Fruit fly (Drosophila melanogaster): ENCODE measurements around the gene Sodq.

The Sodq gene

DNA sequence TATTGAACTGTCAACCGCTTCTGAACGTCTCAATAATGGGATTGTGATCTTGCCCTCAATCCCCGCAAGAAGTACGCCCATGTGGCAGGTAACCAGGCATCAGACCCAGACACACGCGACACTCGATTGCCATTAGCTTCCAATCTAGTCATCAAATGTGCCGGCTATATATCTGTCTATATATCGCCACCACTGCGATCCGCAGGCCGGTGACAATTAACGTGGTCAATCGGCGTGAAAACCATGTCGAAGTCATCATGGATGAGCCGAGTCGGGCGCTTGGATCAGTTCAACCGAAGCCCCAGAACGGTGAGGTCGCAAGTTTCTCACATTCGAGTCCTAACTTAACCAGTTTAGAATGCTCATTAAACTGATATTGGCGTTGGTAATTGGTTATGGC is at the start of gene Sodq:
Gene Sodq, plus strand, starts transcription at position 301 of the 400 bp plus-strand sequence.
- TF ChIP-seq noc (tag; optimal IDR thresholded peaks at IDR 0.05), result no peak

DNA sequence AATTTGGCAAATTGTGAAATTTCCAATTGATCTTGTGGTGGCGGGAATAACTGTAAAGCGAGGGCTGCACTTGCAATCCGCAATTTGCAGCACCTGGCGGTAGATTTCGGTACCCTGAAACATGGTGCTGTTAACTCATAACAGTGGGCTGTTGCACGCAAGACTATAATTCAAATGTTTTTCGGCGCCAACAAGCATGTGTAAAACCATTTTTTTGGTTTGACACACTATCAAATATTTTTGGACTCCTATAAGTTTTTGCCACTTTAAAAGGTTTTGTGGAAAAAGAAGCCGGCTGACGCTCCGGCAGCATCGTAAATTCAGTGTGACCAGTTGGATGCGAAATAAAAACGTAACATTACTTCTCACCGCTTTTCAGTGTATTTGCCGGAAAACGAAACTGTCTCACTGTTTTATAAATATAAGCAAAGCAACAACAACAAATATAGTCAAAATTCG is 44.4 kb upstream of the Sodq start, which contains the start of the genes CG14545 and CG5886:
Gene CG14545, minus strand, starts transcription at position 68 of the 459 bp plus-strand sequence.
Gene CG5886, plus strand, starts transcription at position 409 of the 459 bp plus-strand sequence.
- TF ChIP-seq noc (tag; optimal IDR thresholded peaks at IDR 0.05), result no peak

DNA sequence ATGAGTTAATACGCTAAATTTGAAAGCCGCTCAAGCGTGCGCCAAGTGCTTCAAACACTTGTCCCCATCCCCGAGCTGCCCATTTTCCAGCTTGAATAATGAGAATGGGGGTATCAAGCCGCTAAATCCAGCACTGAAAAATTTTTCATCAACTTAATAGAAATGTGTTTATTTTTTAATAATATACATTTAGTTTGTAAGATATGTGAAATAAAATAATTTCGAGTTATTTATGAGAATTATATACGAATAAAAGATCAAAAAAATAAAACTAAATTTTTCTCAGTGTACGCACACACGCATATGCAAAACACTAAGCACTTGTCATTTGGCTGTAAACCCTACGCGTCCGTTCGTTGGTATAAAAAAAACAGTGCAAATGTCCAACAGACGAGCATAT is 40.8 kb upstream of the Sodq start:
- TF ChIP-seq noc (tag; optimal IDR thresholded peaks at IDR 0.05), result no peak

DNA sequence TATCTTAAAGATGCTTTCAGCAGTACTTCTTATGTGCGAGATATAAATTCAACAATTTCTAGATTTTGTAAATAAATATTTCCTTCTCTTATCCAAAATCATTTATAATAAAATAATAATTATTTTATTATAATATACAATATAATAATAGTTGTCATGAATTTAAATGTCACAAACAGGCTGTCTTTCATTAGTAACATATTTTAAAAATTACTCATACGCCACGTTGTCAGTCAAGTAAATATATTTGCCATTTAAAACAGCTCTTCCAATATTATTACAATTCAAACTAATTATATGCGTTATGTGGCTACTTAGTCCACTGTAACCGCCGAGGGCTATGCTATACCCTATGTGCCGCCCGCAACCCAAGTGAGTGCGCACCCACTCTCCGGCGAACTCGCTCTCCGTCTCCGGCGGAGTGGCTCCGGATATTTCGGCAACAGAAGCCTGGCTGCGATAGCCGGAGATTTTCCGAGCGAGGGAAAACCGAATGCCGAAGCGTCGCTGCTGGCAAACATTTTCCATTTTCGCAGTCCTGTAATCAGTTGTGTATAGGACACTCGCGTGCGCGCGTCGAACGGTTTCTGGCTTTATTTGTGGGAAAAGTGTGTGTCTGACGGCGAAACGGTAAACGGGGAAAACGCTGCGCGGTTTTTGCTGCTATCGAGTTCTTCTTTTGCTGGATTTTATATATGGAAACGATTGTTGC is 39.9 kb upstream of the Sodq start, which contains the start of gene CG5890:
Gene CG5890, plus strand, starts transcription at position 561 of the 712 bp plus-strand sequence.
- no peak for TF ChIP-seq noc (tag; optimal IDR thresholded peaks at IDR 0.05)

DNA sequence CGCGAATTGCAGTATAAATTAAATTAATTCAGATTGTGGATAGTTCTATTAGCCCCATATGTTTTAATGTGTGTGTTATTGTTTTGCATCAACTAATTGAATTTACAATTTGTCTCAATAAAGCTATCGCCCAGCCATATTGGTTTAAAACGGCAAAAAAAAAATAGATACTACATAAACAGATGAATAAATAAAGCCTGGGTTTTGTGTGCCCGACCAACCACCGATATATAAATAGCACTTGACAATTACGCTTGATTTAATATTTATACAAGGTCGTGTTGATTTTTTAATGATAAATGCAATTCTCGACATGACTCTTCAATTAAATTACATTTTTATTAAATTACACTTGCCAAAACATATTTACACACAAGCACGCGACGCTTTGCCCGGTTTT is 25.2 kb upstream of the Sodq start:
- no peak for TF ChIP-seq noc (tag; optimal IDR thresholded peaks at IDR 0.05)

DNA sequence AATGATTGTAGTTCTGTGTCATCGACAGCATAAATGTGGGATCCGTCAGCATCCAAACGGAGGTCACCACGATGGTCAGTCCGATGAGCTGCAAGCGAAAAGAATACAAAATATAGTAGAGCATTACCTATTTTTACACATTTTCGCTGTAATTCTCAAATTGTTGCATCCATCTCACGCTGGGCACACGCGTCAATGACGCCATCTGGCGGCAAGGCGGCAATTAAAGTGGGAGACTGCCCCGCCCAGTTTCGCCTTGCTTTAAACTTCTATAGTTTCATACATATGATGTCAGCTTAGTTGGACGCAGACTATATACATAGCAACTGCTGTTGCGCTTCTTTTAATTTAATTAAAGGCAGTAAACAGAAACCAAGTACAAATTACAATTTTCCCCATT is 19.0 kb upstream of the Sodq start:
- TF ChIP-seq noc (tag; optimal IDR thresholded peaks at IDR 0.05), result no peak

DNA sequence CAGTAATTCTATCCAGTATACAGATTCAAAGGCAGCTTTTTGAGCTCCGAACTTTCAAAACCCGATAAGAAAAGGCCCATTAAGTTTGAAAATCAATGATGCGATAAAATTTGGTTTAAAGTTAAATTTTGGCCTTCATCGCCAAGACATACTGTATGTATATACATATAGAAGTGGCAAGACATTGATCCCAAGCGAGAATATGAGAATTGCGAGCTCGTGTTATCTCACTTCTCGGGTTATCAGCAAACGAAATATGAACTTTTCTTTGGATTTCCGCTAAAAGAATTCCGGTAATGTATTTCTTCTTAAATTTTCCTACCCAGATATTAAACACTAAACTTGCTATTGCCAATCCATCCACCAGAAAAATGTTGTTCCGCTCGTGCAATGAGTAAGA is 18.6 kb upstream of the Sodq start:
- TF ChIP-seq noc (tag; optimal IDR thresholded peaks at IDR 0.05), result no peak

DNA sequence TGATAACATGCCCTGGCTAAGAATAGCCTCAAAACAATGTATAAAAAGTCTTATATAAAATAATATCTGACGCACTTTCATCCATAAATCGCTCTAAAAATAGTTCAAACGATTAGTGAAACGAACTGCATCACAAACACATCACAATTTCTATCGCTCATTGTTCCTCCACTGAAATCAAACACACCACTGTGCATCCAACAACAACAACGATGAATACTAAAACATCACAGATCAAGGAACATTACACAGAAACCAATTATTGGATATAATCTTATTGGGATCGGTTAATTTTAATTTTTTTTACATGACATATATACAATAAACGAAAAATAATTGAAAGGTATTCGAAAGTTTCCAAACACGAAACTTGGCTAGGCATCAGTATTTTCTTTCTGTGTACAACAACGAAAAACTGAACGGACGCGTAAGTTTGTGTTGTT is 16.3 kb upstream of the Sodq start:
- no peak for TF ChIP-seq noc (tag; optimal IDR thresholded peaks at IDR 0.05)

DNA sequence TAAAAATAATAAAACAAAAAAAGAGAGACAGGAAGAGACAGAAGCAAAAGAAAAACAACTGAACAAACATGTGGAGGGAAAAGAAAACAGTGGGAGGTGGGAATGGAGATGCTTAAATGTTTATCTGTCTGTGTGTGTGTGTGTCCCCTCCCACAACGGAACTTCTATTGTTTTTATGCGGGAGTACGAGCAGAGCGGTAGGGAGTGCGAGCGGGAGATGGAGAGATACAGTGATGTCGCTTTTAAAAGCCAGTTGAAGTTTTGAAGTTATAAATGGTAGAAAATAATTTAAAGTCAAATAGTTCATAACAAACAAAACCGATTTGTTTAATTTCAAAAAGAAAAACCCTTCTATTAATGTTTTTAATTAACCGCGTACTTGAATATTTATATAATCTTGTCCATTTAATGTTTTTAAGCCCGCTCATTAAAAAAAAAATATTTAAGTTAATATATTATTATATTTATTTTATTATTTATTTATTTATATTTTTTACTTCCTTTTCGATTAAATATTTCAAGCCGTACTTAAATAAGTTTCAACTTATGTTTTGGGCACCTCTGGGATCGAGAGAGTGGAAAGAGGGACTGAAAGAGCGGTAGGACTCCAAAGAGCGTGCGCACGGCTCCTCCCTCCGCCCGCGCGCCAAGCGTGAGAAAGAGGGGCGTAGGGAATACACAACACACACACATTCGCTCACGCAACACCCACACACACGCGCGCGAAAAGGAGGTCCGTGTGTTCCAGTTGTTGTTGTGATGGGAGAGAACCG is 15.2 kb upstream of the Sodq start:
- no peak for TF ChIP-seq noc (tag; optimal IDR thresholded peaks at IDR 0.05)

DNA sequence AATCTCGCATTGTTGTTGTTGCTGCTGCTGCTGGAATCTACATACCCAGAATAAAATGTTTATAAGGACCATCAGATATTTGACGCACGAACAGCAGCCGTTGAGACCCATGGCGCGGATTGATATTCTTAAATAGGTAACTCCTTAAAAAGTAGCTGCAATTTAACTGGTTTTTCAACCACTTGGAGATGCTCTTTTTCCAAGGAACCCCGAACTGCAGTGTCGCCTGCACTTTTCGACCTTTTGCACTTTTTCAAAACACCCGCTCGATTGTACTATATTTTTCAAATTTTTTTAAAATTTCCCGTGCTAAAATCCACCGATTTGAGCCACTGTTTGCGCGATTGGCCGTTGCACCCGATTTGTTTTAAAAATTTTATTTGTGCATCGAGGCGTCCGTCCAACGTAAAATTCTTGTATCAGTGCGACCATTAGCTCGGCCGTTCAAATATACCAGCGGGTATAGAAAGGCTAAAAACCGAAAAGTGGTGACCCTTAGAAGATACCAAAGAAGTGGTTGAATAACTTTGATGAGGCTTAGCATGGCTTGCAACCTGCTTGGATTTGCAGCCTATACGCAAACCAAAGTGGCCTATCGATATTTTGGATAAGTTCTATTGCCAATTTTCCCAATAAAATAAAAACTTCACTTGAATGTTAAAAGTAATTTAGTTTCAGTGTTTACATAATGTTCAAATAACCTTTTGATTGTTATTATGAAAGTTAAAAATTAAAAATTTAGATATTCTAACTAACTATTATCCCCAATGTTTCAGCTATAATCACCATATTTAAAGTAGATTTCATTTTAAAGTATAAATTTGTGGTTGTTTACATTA is 14.4 kb upstream of the Sodq start, which contains the start of gene Tsp96F:
Gene Tsp96F, minus strand, starts transcription at position 457 of the 839 bp plus-strand sequence.
- no peak for TF ChIP-seq noc (tag; optimal IDR thresholded peaks at IDR 0.05)

DNA sequence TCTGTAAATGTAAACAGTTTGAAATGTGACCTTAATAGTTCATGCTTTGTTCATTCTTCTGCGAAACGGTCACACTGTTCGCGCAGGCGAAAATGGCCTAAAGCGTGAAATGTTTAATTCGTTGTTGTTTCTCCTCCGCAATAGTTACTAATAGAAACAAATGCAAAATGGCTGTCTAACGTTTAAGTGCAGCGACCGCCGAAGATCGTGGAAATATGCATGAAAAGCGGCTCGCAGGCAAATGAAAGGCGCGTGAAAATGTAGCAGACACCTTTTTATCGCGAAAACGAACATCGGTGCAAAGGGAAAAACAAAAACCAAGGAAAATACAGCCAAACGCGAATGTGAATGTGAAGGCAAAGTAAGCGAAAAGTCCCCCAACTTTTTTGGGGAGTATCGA is 13.7 kb upstream of the Sodq start, which contains the start of gene SppL:
Gene SppL, plus strand, starts transcription at position 70 of the 400 bp plus-strand sequence.
- TF ChIP-seq noc (tag; optimal IDR thresholded peaks at IDR 0.05), result no peak

DNA sequence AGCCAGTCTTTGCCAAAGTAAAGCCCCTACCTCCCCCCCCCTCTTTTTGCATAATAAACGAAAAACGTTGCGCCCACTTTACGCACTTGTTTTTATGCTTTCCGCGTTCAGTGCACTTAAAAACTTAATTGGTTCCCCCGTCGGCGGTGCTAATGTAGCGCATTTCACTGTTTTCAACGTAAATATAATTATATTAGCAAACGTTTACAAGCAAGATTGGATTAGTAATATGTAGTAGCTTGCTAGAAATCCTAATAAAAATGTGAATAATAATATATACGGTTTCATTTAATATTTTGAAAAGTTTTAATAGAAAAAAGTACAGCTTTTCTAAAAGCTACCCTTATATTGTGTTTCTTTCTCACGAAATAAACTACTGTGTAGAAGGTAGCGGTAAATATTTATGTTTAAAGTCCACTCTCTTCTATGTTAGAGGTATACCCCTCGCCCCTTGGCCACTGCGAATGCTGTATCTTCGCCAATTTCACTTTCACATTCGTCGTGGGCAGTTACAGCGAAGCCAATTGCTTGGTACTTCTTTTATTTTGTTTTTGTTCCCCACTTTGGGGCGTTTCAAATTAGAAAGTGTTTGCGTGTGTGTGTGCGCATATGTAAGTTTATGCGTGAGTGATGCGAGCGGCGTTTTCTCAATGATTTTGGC is 12.9 kb upstream of the Sodq start:
- TF ChIP-seq noc (tag; optimal IDR thresholded peaks at IDR 0.05), result no peak

DNA sequence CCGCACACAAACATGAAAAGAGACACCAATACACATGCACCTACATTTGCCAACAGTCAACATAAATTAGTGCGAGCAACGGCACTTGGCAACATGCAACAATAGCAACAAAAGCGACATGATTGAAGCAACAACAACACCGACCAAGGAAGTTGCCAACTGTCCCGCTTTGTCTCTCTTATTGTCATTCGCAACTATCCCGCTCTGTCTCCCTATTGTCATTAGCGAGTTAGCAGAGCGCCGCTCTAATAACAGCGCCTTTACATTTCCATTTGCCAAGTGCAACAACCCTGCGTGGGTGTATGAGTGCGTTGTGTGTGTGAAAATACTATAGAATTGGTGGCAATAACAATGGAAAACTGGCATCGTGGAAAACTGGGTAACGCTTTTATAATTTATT is 11.7 kb upstream of the Sodq start:
- no peak for TF ChIP-seq noc (tag; optimal IDR thresholded peaks at IDR 0.05)

DNA sequence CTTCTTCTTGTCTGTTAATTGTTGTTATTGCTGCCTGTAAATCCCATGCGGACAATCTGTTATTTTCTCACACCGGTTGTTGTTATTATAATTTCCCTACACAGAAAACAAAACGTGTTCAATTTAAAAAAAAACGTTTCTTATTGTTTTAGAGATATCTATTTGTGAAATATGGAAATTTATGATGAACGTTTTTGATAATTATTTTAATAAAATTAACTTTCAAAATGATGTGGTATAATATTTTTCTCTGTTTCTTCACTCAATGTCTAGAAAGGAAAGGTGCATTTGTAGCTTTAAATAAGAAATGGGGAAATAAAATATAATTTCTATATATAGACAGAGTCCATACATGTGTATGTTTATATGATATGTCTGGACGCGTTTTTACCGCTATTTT is 11.3 kb upstream of the Sodq start:
- TF ChIP-seq noc (tag; optimal IDR thresholded peaks at IDR 0.05), result no peak

DNA sequence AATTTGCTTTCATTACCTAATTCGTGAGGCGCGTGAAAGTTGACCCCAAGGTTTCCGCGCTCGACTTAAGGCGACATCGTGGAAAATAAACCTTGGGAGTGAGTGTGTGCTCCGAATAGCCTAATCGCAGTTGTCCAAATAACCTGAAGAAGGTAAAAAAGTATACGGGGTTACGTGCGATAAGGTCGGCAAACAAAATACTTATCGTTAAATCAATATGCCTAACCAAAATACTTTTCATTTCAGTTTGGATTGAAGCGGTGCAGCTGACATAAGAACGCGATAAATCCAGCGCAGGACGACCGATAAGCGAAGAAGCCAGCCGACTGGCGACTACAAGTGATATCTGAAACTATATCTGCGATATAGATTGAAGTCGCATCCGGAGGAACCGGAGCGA is 10.5 kb upstream of the Sodq start:
- no peak for TF ChIP-seq noc (tag; optimal IDR thresholded peaks at IDR 0.05)

Measured in whole organism, larva.